Worm (Caenorhabditis elegans) whole organism, mixed stage, embryonic: ENCODE results near the gene gpx-7.

ENCODE experiments used
- M03D4.4 ChIP-seq: sonication (generic microtip); optimal IDR thresholded peaks from 2 replicates; lab custom pipeline; 2017; ENCODE audit warnings: mild to moderate bottlenecking, missing genetic modification characterization, missing compliant biosample characterization
- blmp-1 ChIP-seq: fragments of 150-350 bp; optimal IDR thresholded peaks from 2 replicates; lab custom pipeline; 2014; ENCODE audit warnings: missing biosample characterization, missing genetic modification characterization
- ceh-43 ChIP-seq: fragments of 200-800 bp; sonication (Bioruptor generic); optimal IDR thresholded peaks from 2 replicates; lab custom pipeline; 2018; ENCODE audit warnings: mild to moderate bottlenecking, missing genetic modification characterization, moderate library complexity, missing compliant biosample characterization
- ceh-83 ChIP-seq: fragments of 200-800 bp; sonication (Bioruptor generic); optimal IDR thresholded peaks from 2 replicates; lab custom pipeline; 2018; ENCODE audit warnings: mild to moderate bottlenecking, missing genetic modification characterization, missing compliant biosample characterization
- ces-1 ChIP-seq: fragments of 150-350 bp; optimal IDR thresholded peaks from 2 replicates; lab custom pipeline; 2014; ENCODE audit warnings: missing biosample characterization, missing genetic modification reagents, missing genetic modification characterization
- cnd-1 ChIP-seq: fragments of 200-800 bp; sonication (Bioruptor generic); optimal IDR thresholded peaks from 2 replicates; lab custom pipeline; 2018; ENCODE audit warnings: mild to moderate bottlenecking, missing genetic modification characterization, missing compliant biosample characterization
- drap-1 ChIP-seq: fragments of 200-800 bp; sonication (Bioruptor generic); optimal IDR thresholded peaks from 3 replicates; lab custom pipeline; 2018; ENCODE audit warnings: mild to moderate bottlenecking, missing genetic modification characterization, missing compliant biosample characterization
- elt-1 ChIP-seq: sonication (generic microtip); optimal IDR thresholded peaks from 2 replicates; lab custom pipeline; 2017; ENCODE audit warnings: missing genetic modification characterization, mild to moderate bottlenecking, missing compliant biosample characterization, antibody characterized with exemption, moderate library complexity, borderline replicate concordance; ENCODE audit not compliant: insufficient read depth
- flh-1 ChIP-seq: fragments of 200-800 bp; sonication (Bioruptor generic); optimal IDR thresholded peaks from 2 replicates; lab custom pipeline; 2018; ENCODE audit warnings: mild to moderate bottlenecking, missing genetic modification characterization, moderate library complexity, missing compliant biosample characterization
- ham-2 ChIP-seq: fragments of 200-800 bp; sonication (Bioruptor generic); optimal IDR thresholded peaks from 2 replicates; lab custom pipeline; 2018; ENCODE audit warnings: mild to moderate bottlenecking, missing genetic modification characterization, missing compliant biosample characterization
- hlh-1 ChIP-seq: fragments of 150-350 bp; optimal IDR thresholded peaks from 2 replicates; lab custom pipeline; 2014; ENCODE audit warnings: missing biosample characterization, missing genetic modification reagents, missing genetic modification characterization
- lin-13 ChIP-seq: fragments of 150-350 bp; optimal IDR thresholded peaks from 2 replicates; lab custom pipeline; 2014; ENCODE audit warnings: missing biosample characterization, missing genetic modification characterization
- lin-32 ChIP-seq: fragments of 200-800 bp; sonication (Bioruptor generic); optimal IDR thresholded peaks from 2 replicates; lab custom pipeline; 2018; ENCODE audit warnings: mild to moderate bottlenecking, missing genetic modification characterization, missing compliant biosample characterization
- mab-5 ChIP-seq: fragments of 150-350 bp; optimal IDR thresholded peaks from 2 replicates; lab custom pipeline; 2014; ENCODE audit warnings: missing biosample characterization, missing genetic modification characterization
- mls-2 ChIP-seq: sonication (generic microtip); optimal IDR thresholded peaks from 2 replicates; lab custom pipeline; 2016; ENCODE audit warnings: mild to moderate bottlenecking, missing genetic modification characterization, moderate library complexity, missing compliant biosample characterization
- nhr-12 ChIP-seq: fragments of 150-350 bp; optimal IDR thresholded peaks from 2 replicates; lab custom pipeline; 2014; ENCODE audit warnings: missing biosample characterization, missing genetic modification characterization
- nhr-2 ChIP-seq: fragments of 150-350 bp; optimal IDR thresholded peaks from 2 replicates; lab custom pipeline; 2014; ENCODE audit warnings: missing biosample characterization, missing genetic modification characterization
- nhr-237 ChIP-seq: fragments of 150-350 bp; optimal IDR thresholded peaks from 2 replicates; lab custom pipeline; 2014; ENCODE audit warnings: missing biosample characterization, missing genetic modification characterization
- pha-4 ChIP-seq: fragments of 150-350 bp; optimal IDR thresholded peaks from 2 replicates; lab custom pipeline; 2018; ENCODE audit warnings: missing biosample characterization, missing genetic modification reagents, missing genetic modification characterization
- sem-2 ChIP-seq: fragments of 200-800 bp; sonication (Bioruptor generic); optimal IDR thresholded peaks from 2 replicates; lab custom pipeline; 2018; ENCODE audit warnings: mild to moderate bottlenecking, missing genetic modification characterization, missing compliant biosample characterization
- snpc-4 ChIP-seq: fragments of 150-350 bp; optimal IDR thresholded peaks from 2 replicates; lab custom pipeline; 2014; ENCODE audit warnings: missing biosample characterization, missing genetic modification characterization
- sptf-1 ChIP-seq: sonication (generic microtip); optimal IDR thresholded peaks from 2 replicates; lab custom pipeline; 2017; ENCODE audit warnings: mild to moderate bottlenecking, missing genetic modification characterization, moderate library complexity, missing compliant biosample characterization
- tbx-8 ChIP-seq: fragments of 200-800 bp; sonication (Bioruptor generic); optimal IDR thresholded peaks from 2 replicates; lab custom pipeline; 2018; ENCODE audit warnings: mild to moderate bottlenecking, missing genetic modification characterization, moderate library complexity, missing compliant biosample characterization
- unc-120 ChIP-seq: sonication (generic microtip); optimal IDR thresholded peaks from 2 replicates; lab custom pipeline; 2017; ENCODE audit warnings: missing genetic modification characterization, missing compliant biosample characterization; ENCODE audit not compliant: poor library complexity, severe bottlenecking
- unc-39 ChIP-seq: fragments of 150-350 bp; optimal IDR thresholded peaks from 2 replicates; lab custom pipeline; 2014; ENCODE audit warnings: missing biosample characterization, missing genetic modification characterization
- unc-62 ChIP-seq: fragments of 150-350 bp; optimal IDR thresholded peaks from 2 replicates; lab custom pipeline; 2014; ENCODE audit warnings: missing biosample characterization, missing genetic modification reagents, missing genetic modification characterization
- zip-8 ChIP-seq: fragments of 150-350 bp; optimal IDR thresholded peaks from 2 replicates; lab custom pipeline; 2014; ENCODE audit warnings: missing biosample characterization, missing genetic modification characterization
- ztf-11 ChIP-seq: fragments of 150-350 bp; optimal IDR thresholded peaks from 2 replicates; lab custom pipeline; 2014; ENCODE audit warnings: missing biosample characterization, missing genetic modification characterization

Gene gpx-7

DNA sequence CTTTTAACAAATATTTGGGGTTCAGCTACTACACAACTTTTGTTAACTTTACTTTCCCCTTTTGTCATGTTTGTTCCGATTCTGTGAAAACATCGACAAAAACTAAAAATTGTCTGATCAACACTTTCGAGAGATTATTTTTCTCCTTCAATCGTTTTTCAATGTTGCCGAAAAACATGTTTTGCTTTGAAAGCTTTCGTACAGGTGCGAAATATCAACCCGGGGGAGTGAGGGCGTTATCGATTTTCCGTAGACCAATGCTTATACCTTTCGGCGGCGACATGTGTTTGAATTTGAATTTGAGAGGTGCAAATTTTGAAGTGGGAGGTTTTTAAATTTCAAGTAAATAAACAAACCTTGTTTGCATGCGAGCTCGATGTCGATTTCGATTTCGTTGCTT is 8.8 kb upstream of the gpx-7 start:
- TF ChIP-seq snpc-4 (no peak), unc-62 (GFP tag; lab: Kevin White, UChicago) (no peak), nhr-12 (no peak), M03D4.4 (tag; lab: Kevin White, UChicago) (no peak), zip-8 (no peak), cnd-1 (tag; lab: Kevin White, UChicago) (no peak), unc-39 (tag; lab: Kevin White, UChicago) (no peak), lin-32 (GFP tag; lab: Kevin White, UChicago) (no peak), lin-13 (tag; lab: Kevin White, UChicago) (no peak), ham-2 (GFP tag; lab: Kevin White, UChicago) (no peak), elt-1 (tag; lab: Kevin White, UChicago) (no peak)

DNA sequence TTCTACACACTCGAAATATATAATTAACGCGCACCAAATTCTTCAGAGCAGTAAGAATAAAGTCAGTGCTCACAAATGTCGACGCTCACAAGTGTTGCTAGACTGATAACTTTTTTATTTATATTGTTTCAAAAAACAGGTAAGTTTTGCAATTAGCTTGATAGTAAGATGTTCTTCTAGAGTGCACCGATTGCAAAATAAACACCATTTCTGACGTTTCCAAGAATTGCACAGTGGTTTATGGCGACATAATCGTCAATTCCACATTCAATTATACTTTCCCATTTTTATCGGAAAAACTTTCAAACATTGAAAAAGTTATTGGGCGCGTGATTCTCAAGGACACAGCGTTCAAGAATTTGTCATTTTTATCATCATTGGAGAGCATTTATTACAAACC is 790 bp upstream of the gpx-7 start:
- TF ChIP-seq lin-32 (GFP tag; lab: Kevin White, UChicago) (no peak), nhr-2 (tag; lab: Kevin White, UChicago) (no peak), hlh-1 (no peak), unc-120 (tag; lab: Kevin White, UChicago) (no peak), sptf-1 (tag; lab: Kevin White, UChicago) (no peak), ceh-83 (GFP tag; lab: Kevin White, UChicago) (no peak), ham-2 (GFP tag; lab: Kevin White, UChicago) (no peak), mab-5 (tag; lab: Kevin White, UChicago) (no peak), cnd-1 (tag; lab: Kevin White, UChicago) (no peak), pha-4 (no peak), unc-62 (GFP tag; lab: Kevin White, UChicago) (no peak), zip-8 (no peak), nhr-237 (tag; lab: Kevin White, UChicago) (no peak), blmp-1 (tag; lab: Kevin White, UChicago) (no peak)
- TF ChIP-seq, all 35 proteins: peak for 0

DNA sequence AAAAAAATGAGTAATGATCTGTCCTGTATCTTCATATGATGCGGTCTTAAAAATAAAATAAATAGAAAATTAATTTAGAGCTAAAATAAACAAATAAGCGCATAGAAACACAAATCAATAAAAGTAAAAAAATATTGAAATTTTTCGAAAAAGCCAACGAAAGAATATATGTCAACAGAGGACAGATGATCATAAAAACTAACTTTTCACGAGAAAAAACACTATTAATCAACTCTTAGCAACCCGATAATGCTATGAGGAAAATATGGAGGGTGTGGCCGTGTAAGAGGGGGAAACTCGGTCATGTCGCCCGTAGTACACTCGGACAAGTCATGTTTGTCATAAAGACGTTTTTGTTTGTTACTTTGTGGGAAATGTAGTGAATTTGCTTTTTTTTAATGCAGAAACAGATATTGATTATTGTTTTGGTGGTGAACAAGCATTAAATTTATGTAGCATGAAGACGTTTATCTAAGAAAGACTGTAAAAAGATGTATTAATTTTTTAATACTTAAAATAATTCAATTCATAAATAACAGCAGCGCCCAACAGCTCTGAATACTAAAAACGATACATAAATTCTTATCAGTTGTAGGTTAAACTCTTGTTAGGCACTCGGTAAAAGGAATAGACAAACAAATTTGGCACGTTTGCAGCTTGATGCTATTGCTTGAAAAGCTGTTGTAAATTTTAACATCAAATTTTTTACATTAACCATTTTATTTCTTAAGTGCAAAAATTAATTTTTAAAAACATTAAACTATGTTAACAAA is 1.1 kb downstream of the gpx-7 start, which contains the start of gene adm-4:
adm-4 (minus strand) TSS at position 51 of the 773 bp plus-strand sequence.
- TF ChIP-seq drap-1 (no peak), unc-62 (GFP tag; lab: Kevin White, UChicago) (no peak), ceh-43 (GFP tag; lab: Kevin White, UChicago) (no peak), ces-1 (GFP tag; lab: Kevin White, UChicago) (peak; percentile 17)
- TF ChIP-seq, all 35 proteins: peak for 1

DNA sequence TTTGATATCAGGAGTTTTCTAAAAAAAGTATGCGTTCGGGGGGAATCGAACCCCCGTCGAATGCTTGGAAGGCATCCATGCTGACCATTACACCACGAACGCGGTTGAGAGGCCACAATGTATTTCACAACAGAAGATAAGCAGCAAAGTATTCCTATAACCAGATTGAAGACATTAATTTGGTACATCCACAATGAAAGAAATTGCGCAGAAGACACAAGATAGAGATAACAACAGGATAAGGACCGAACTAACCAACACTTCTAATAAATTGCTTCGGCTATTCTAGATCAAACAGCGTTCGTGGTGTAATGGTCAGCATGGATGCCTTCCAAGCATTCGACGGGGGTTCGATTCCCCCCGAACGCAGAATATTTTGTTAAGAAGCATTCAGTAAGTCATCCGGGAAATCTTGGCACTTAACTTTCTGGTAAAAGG is 5.3 kb downstream of the gpx-7 start:
- TF ChIP-seq tbx-8 (GFP tag; lab: Kevin White, UChicago) (peak; percentile 26), mls-2 (tag; lab: Kevin White, UChicago) (peak; percentile 19), nhr-12 (no peak), lin-32 (GFP tag; lab: Kevin White, UChicago) (peak; percentile 28), ztf-11 (tag; lab: Kevin White, UChicago) (no peak), nhr-237 (tag; lab: Kevin White, UChicago) (no peak), ham-2 (GFP tag; lab: Kevin White, UChicago) (peak; percentile 51), cnd-1 (tag; lab: Kevin White, UChicago) (peak; percentile 46), sem-2 (GFP tag; lab: Kevin White, UChicago) (peak; percentile 19), sptf-1 (tag; lab: Kevin White, UChicago) (peak; percentile 48), drap-1 (peak; percentile 20), M03D4.4 (tag; lab: Kevin White, UChicago) (peak; percentile 69), elt-1 (tag; lab: Kevin White, UChicago) (no peak), ceh-43 (GFP tag; lab: Kevin White, UChicago) (peak; percentile 6), unc-120 (tag; lab: Kevin White, UChicago) (peak; percentile 41), flh-1 (GFP tag; lab: Kevin White, UChicago) (no peak), ceh-83 (GFP tag; lab: Kevin White, UChicago) (peak; percentile 62), pha-4 (no peak), unc-62 (GFP tag; lab: Kevin White, UChicago) (no peak)
